Worm (Caenorhabditis elegans) whole organism, L4 larva: Measurements from ENCODE around the gene sqst-4.

Experiments
- Y105C5A.15 ChIP-seq: fragments of 200-800 bp; sonication (Bioruptor generic); IDR thresholded peaks from 2 replicates; pipeline ENCODE4 v1.3.6; 2022; ENCODE audit warnings: missing genetic modification characterization, missing compliant biosample characterization
- ces-1 ChIP-seq: fragments of 150-350 bp; sonication (generic microtip); optimal IDR thresholded peaks from 4 replicates; lab custom pipeline; 2014; ENCODE audit warnings: missing biosample characterization, missing genetic modification reagents, missing genetic modification characterization
- daf-12 ChIP-seq: fragments of 150-350 bp; optimal IDR thresholded peaks from 2 replicates; lab custom pipeline; 2014; ENCODE audit warnings: missing biosample characterization, missing genetic modification reagents, missing genetic modification characterization
- dpl-1 ChIP-seq: fragments of 150-350 bp; optimal IDR thresholded peaks from 2 replicates; lab custom pipeline; 2014; ENCODE audit warnings: missing biosample characterization, missing genetic modification reagents, missing genetic modification characterization
- egl-27 ChIP-seq: sonication (generic microtip); optimal IDR thresholded peaks from 3 replicates; lab custom pipeline; 2017; ENCODE audit warnings: missing biosample characterization, missing genetic modification reagents, missing genetic modification characterization
- fos-1 ChIP-seq: fragments of 150-350 bp; optimal IDR thresholded peaks from 2 replicates; lab custom pipeline; 2014; ENCODE audit warnings: missing biosample characterization, missing genetic modification characterization
- lin-15B ChIP-seq: fragments of 150-350 bp; sonication (generic microtip); optimal IDR thresholded peaks from 3 replicates; lab custom pipeline; 2014; ENCODE audit warnings: missing biosample characterization, missing genetic modification characterization
- lin-29 ChIP-seq: fragments of 200-800 bp; sonication (Bioruptor generic); IDR thresholded peaks from 2 replicates; pipeline ENCODE4 v1.3.6; 2022; ENCODE audit warnings: missing genetic modification reagents, missing genetic modification characterization, missing compliant biosample characterization
- lin-39 ChIP-seq: fragments of 150-350 bp; optimal IDR thresholded peaks from 2 replicates; lab custom pipeline; 2014; ENCODE audit warnings: missing biosample characterization, missing genetic modification reagents, missing genetic modification characterization
- madf-9 ChIP-seq: fragments of 200-800 bp; sonication (Bioruptor generic); conservative IDR thresholded peaks from 2 replicates; pipeline ENCODE4 v1.3.6; 2022; ENCODE audit warnings: missing genetic modification reagents, missing genetic modification characterization, missing compliant biosample characterization
- nhr-11 ChIP-seq: fragments of 150-350 bp; optimal IDR thresholded peaks from 2 replicates; lab custom pipeline; 2014; ENCODE audit warnings: missing biosample characterization, missing genetic modification characterization
- nhr-25 ChIP-seq: sonication (generic microtip); optimal IDR thresholded peaks from 2 replicates; lab custom pipeline; 2017; ENCODE audit warnings: missing genetic modification characterization, mild to moderate bottlenecking, missing compliant biosample characterization, antibody characterized with exemption, moderate library complexity, borderline replicate concordance; ENCODE audit not compliant: insufficient read depth
- zag-1 ChIP-seq: fragments of 150-350 bp; optimal IDR thresholded peaks from 2 replicates; lab custom pipeline; 2014; ENCODE audit warnings: missing biosample characterization, missing genetic modification characterization

DNA sequence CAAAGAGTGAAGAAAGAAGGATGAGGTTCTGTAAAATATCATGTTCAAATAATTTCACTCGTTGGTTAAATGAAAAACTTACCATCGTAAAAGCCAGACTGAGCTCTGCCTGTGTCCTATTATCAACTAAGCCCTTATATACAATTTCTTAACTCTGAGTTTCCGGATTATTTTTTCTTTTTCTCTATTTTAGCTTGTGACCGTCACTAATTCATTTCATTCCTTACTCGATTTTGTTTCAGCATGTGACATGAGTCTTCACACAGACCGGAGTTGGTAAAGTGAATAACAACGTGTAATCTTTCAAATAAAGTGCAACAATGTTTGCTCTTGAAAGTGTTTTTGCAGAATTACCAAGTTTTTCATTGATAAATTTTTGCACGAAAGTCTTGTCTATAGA lies 45.7 kb downstream of the sqst-4 start, which contains the start of gene cpr-2:
- TF ChIP-seq nhr-25 (tag; lab: Kevin White, UChicago) (no peak), madf-9 (GFP tag; lab: Robert Waterston, UW) (no peak), ces-1 (no peak), egl-27 (tag; lab: Kevin White, UChicago) (no peak), fos-1 (tag; lab: Kevin White, UChicago) (no peak), Y105C5A.15 (no peak), daf-12 (tag; lab: Kevin White, UChicago) (no peak), zag-1 (tag; lab: Kevin White, UChicago) (no peak), lin-29 (GFP tag; lab: Robert Waterston, UW) (no peak), dpl-1 (GFP tag; lab: Kevin White, UChicago) (no peak), lin-39 (no peak), lin-15B (tag; lab: Kevin White, UChicago) (no peak), nhr-11 (no peak)
